Worm (Caenorhabditis elegans) whole organism, L2 larva: ENCODE data around the gene cbd-1.
"Not testable (repeated sequence)": the region's sequence is repeated elsewhere in the genome, so short reads cannot be mapped to it uniquely, and the experiment has no call there.

Experiments used
- C34F6.9 ChIP-seq: fragments of 150-350 bp; optimal IDR thresholded peaks from 2 replicates; lab custom pipeline; 2014; ENCODE audit warnings: missing biosample characterization, missing genetic modification characterization
- F13H6.1 ChIP-seq: sonication (generic microtip); optimal IDR thresholded peaks from 2 replicates; lab custom pipeline; 2016; ENCODE audit warnings: missing genetic modification characterization, missing compliant biosample characterization
- R02D3.7 ChIP-seq: fragments of 150-350 bp; optimal IDR thresholded peaks from 2 replicates; lab custom pipeline; 2014; ENCODE audit warnings: missing biosample characterization, missing genetic modification characterization
- alr-1 ChIP-seq: fragments of 150-350 bp; optimal IDR thresholded peaks from 2 replicates; lab custom pipeline; 2014; ENCODE audit warnings: missing biosample characterization, missing genetic modification characterization
- ceh-16 ChIP-seq: fragments of 150-350 bp; optimal IDR thresholded peaks from 2 replicates; lab custom pipeline; 2014; ENCODE audit warnings: missing biosample characterization, missing genetic modification characterization
- ceh-82 ChIP-seq: fragments of 150-350 bp; optimal IDR thresholded peaks from 2 replicates; lab custom pipeline; 2014; ENCODE audit warnings: missing biosample characterization, missing genetic modification characterization
- crh-2 ChIP-seq: sonication (generic microtip); optimal IDR thresholded peaks from 2 replicates; lab custom pipeline; 2017; ENCODE audit warnings: missing biosample characterization, missing genetic modification characterization
- egl-27 ChIP-seq: sonication (generic microtip); optimal IDR thresholded peaks from 3 replicates; lab custom pipeline; 2017; ENCODE audit warnings: missing biosample characterization, missing genetic modification reagents, missing genetic modification characterization
- elt-3 ChIP-seq: sonication (generic microtip); optimal IDR thresholded peaks from 2 replicates; lab custom pipeline; 2017; ENCODE audit warnings: missing biosample characterization, missing genetic modification characterization
- lin-13 ChIP-seq: fragments of 150-350 bp; optimal IDR thresholded peaks from 2 replicates; lab custom pipeline; 2014; ENCODE audit warnings: missing biosample characterization, missing genetic modification reagents, missing genetic modification characterization
- lin-39 ChIP-seq: fragments of 150-350 bp; optimal IDR thresholded peaks from 2 replicates; lab custom pipeline; 2014; ENCODE audit warnings: missing biosample characterization, missing genetic modification reagents, missing genetic modification characterization
- lsy-2 ChIP-seq, 2 experiments: fragments of 150-350 bp in 1 of 2; sonication (generic microtip) in 1 of 2; optimal IDR thresholded peaks; 2 replicates each; lab custom pipeline; 2014 to 2017; ENCODE audit warnings: missing biosample characterization in 2 of 2, missing genetic modification characterization in 2 of 2
- mab-5 ChIP-seq: fragments of 150-350 bp; optimal IDR thresholded peaks from 2 replicates; lab custom pipeline; 2014; ENCODE audit warnings: missing biosample characterization, missing genetic modification characterization
- mdl-1 ChIP-seq, 2 experiments: fragments of 150-350 bp in 1 of 2; sonication (generic microtip) in 1 of 2; optimal IDR thresholded peaks; 2 replicates each; lab custom pipeline; 2017; ENCODE audit warnings: missing biosample characterization in 2 of 2, missing genetic modification characterization in 2 of 2
- nhr-10 ChIP-seq: sonication (generic microtip); optimal IDR thresholded peaks from 2 replicates; lab custom pipeline; 2017; ENCODE audit warnings: missing biosample characterization, missing genetic modification characterization
- nhr-12 ChIP-seq: fragments of 150-350 bp; optimal IDR thresholded peaks from 2 replicates; lab custom pipeline; 2014; ENCODE audit warnings: missing biosample characterization, missing genetic modification characterization
- nhr-129 ChIP-seq: fragments of 150-350 bp; optimal IDR thresholded peaks from 2 replicates; lab custom pipeline; 2014; ENCODE audit warnings: missing biosample characterization, missing genetic modification characterization
- nhr-21 ChIP-seq: fragments of 150-350 bp; optimal IDR thresholded peaks from 2 replicates; lab custom pipeline; 2014; ENCODE audit warnings: missing biosample characterization, missing genetic modification characterization
- nhr-237 ChIP-seq: fragments of 150-350 bp; optimal IDR thresholded peaks from 2 replicates; lab custom pipeline; 2014; ENCODE audit warnings: missing biosample characterization, missing genetic modification characterization
- nhr-25 ChIP-seq: fragments of 150-350 bp; sonication (generic microtip); optimal IDR thresholded peaks from 3 replicates; lab custom pipeline; 2014; ENCODE audit warnings: missing biosample characterization, missing genetic modification characterization
- nhr-77 ChIP-seq: fragments of 150-350 bp; optimal IDR thresholded peaks from 2 replicates; lab custom pipeline; 2014; ENCODE audit warnings: missing biosample characterization, missing genetic modification characterization
- skn-1 ChIP-seq: sonication (generic microtip); optimal IDR thresholded peaks from 2 replicates; lab custom pipeline; 2017; ENCODE audit warnings: missing biosample characterization, missing genetic modification characterization
- sma-9 ChIP-seq, 2 experiments: fragments of 150-350 bp in 1 of 2; sonication (generic microtip) in 1 of 2; optimal IDR thresholded peaks; 2 replicates each; lab custom pipeline; 2014 to 2016; ENCODE audit warnings: missing genetic modification characterization in 2 of 2, mild to moderate bottlenecking in 1 of 2, missing biosample characterization in 1 of 2, missing compliant biosample characterization in 1 of 2, missing genetic modification reagents in 1 of 2, moderate library complexity in 1 of 2
- unc-39 ChIP-seq: fragments of 150-350 bp; optimal IDR thresholded peaks from 2 replicates; lab custom pipeline; 2014; ENCODE audit warnings: missing biosample characterization, missing genetic modification characterization
- unc-55 ChIP-seq: fragments of 150-350 bp; sonication (generic microtip); optimal IDR thresholded peaks from 3 replicates; lab custom pipeline; 2014; ENCODE audit warnings: missing biosample characterization, missing genetic modification reagents, missing genetic modification characterization
- zag-1 ChIP-seq: fragments of 150-350 bp; optimal IDR thresholded peaks from 2 replicates; lab custom pipeline; 2014; ENCODE audit warnings: missing biosample characterization, missing genetic modification characterization
- ztf-1 ChIP-seq: fragments of 200-800 bp; sonication (Bioruptor generic); conservative IDR thresholded peaks from 2 replicates; pipeline ENCODE4 v1.3.6; 2022; ENCODE audit warnings: missing genetic modification characterization, missing compliant biosample characterization

cbd-1 gene

DNA sequence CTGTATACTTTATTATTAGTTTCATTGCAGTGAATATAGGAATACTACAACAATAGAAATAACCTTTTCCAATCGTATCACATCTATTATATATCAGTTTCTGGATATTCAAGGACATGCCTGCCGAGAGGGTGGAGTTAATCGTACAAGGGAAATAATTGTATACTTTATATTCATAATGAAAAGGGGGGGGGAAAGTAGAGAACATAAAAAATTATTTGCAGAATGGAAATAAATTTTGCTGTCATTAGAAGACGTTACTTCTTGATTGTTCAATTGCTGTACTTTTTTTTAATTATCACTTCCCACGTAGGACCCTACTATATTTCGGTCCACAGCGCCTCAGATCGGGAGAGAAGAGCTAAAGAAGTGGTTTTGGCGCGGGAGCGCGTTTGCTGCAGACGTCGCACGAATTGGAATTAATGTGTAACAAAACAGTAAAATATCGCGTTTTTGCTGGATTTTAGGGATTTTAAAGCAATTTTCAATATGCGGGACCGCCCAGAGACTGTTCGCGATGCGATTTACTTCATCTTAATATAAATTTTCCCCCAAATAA lies 25.6 kb downstream of the cbd-1 start, which contains the start of gene dsl-6:
dsl-6 (minus strand) TSS at position 51 of the 559 bp plus-strand sequence.
- TF ChIP-seq lsy-2 (tag; optimal IDR thresholded peaks at IDR 0.05; lab: Kevin White, UChicago); ceh-82 (tag; lab: Kevin White, UChicago); nhr-12: not testable (repeated sequence)

- TF ChIP-seq zag-1 = no peak
- no peak for TF ChIP-seq nhr-129 (tag; lab: Kevin White, UChicago)
- no peak for TF ChIP-seq nhr-25
- no peak for TF ChIP-seq skn-1 (tag; lab: Kevin White, UChicago)
- no peak for TF ChIP-seq unc-55
- no peak for TF ChIP-seq R02D3.7 (tag; lab: Kevin White, UChicago)
- TF ChIP-seq egl-27 (tag; lab: Kevin White, UChicago) = no peak
- no peak for TF ChIP-seq lin-39 (tag; lab: Kevin White, UChicago)
- TF ChIP-seq mdl-1 (tag; optimal IDR thresholded peaks at IDR 0.05; lab: Kevin White, UChicago) = no peak
- no peak for TF ChIP-seq nhr-77 (tag; lab: Kevin White, UChicago)
Measured at ce11 chrIV:11401482-11401881, 28.7 kb downstream of the cbd-1 start.

ce11 chrIV:11403288-11403991 lies 30.6 kb downstream of the cbd-1 start, which contains the start of the genes memi-3 and cyp-31A2:
Gene memi-3 (minus strand): TSS chrIV:11403338.
Gene cyp-31A2 (plus strand): TSS chrIV:11403961.
- no peak for TF ChIP-seq mab-5 (tag; lab: Kevin White, UChicago)
- no peak for TF ChIP-seq ztf-1 (GFP tag; lab: Robert Waterston, UW)
- TF ChIP-seq nhr-21 (tag; lab: Kevin White, UChicago) = no peak

- TF ChIP-seq ceh-16 (tag; lab: Kevin White, UChicago) = peak; percentile 14
Measured at ce11 chrIV:11406744-11407690, 34.2 kb downstream of the cbd-1 start, which contains the start of the genes his-63 and his-64. Gene his-63 (minus strand): TSS chrIV:11406861. Gene his-64 (plus strand): TSS chrIV:11407116.

ce11 chrIV:11410084-11410483 lies 37.3 kb downstream of the cbd-1 start, which contains the start of gene gfat-2:
Gene gfat-2 (plus strand): TSS chrIV:11410228.
- TF ChIP-seq mab-5 (tag; lab: Kevin White, UChicago) = no peak
- no peak for TF ChIP-seq unc-55
- no peak for TF ChIP-seq elt-3 (tag; lab: Kevin White, UChicago)
- no peak for TF ChIP-seq ztf-1 (GFP tag; lab: Robert Waterston, UW)

ce11 chrIV:11414920-11415319 lies 42.1 kb downstream of the cbd-1 start, which contains the start of gene F22B3.10:
Gene F22B3.10 (minus strand): TSS chrIV:11415020.
- TF ChIP-seq unc-55 (no peak), C34F6.9 (tag; lab: Kevin White, UChicago) (no peak), crh-2 (no peak), nhr-25 (no peak), lin-13 (GFP tag; lab: Kevin White, UChicago) (no peak), nhr-10 (no peak), sma-9 (GFP tag; optimal IDR thresholded peaks at IDR 0.05; lab: Kevin White, UChicago) (no peak), sma-9 (tag; optimal IDR thresholded peaks at IDR 0.05; lab: Kevin White, UChicago) (no peak), unc-39 (tag; lab: Kevin White, UChicago) (no peak), alr-1 (tag; lab: Kevin White, UChicago) (no peak), F13H6.1 (tag; lab: Kevin White, UChicago) (no peak), mdl-1 (tag; optimal IDR thresholded peaks at IDR 0.05; lab: Kevin White, UChicago) (no peak), nhr-237 (tag; lab: Kevin White, UChicago) (no peak)
